Fruit fly (Drosophila melanogaster) whole organism, embryonic: ENCODE data around the gene Mrtf.

ENCODE experiments used
- Adf1 ChIP-seq: fragments of 200-800 bp; sonication (Bioruptor generic); IDR thresholded peaks from 2 replicates; pipeline ENCODE4 v1.3.6; 2022; ENCODE audit warnings: missing biosample characterization, missing genetic modification characterization
- Antp ChIP-seq: fragments of 200-800 bp; sonication (Bioruptor generic); optimal IDR thresholded peaks from 3 replicates; lab custom pipeline; 2016; ENCODE audit warnings: missing biosample characterization, missing genetic modification characterization
- Atf6 ChIP-seq: fragments of 200-800 bp; sonication (Bioruptor generic); IDR thresholded peaks from 2 replicates; pipeline ENCODE4 v1.3.6; 2022; ENCODE audit warnings: missing biosample characterization, missing genetic modification characterization
- Bgb ChIP-seq: fragments of 200-800 bp; sonication (Bioruptor generic); IDR thresholded peaks from 2 replicates; pipeline ENCODE4 v1.3.6; 2022; ENCODE audit warnings: missing biosample characterization, missing genetic modification characterization; ENCODE audit not compliant: partially characterized antibody
- Bteb2 ChIP-seq: fragments of 200-800 bp; sonication (Bioruptor generic); optimal IDR thresholded peaks from 2 replicates; lab custom pipeline; 2016; ENCODE audit warnings: missing biosample characterization, missing genetic modification characterization
- CG10431 ChIP-seq: fragments of 200-800 bp; sonication (Bioruptor generic); optimal IDR thresholded peaks from 3 replicates; lab custom pipeline; 2018; ENCODE audit warnings: missing biosample characterization, mild to moderate bottlenecking, missing genetic modification characterization
- CG11247 ChIP-seq: fragments of 200-800 bp; sonication (Bioruptor generic); IDR thresholded peaks from 2 replicates; pipeline ENCODE4 v1.3.6; 2022; ENCODE audit warnings: missing biosample characterization, missing genetic modification characterization
- CG11398 ChIP-seq: fragments of 200-800 bp; sonication (Bioruptor generic); optimal IDR thresholded peaks from 2 replicates; lab custom pipeline; 2016; ENCODE audit warnings: missing biosample characterization, missing genetic modification characterization
- CG12104 ChIP-seq: fragments of 200-800 bp; sonication (Bioruptor generic); optimal IDR thresholded peaks from 3 replicates; lab custom pipeline; 2016; ENCODE audit warnings: missing biosample characterization, missing genetic modification characterization
- CG13624 ChIP-seq: fragments of 200-800 bp; sonication (Bioruptor generic); optimal IDR thresholded peaks from 2 replicates; lab custom pipeline; 2016; ENCODE audit warnings: missing biosample characterization, missing genetic modification characterization
- CG14050 ChIP-seq: fragments of 200-800 bp; sonication (Bioruptor generic); IDR thresholded peaks from 3 replicates; pipeline ENCODE4 v1.3.6; 2022; ENCODE audit warnings: missing biosample characterization, missing genetic modification characterization
- CG14710 ChIP-seq: fragments of 200-800 bp; sonication (Bioruptor generic); optimal IDR thresholded peaks from 3 replicates; lab custom pipeline; 2019; ENCODE audit warnings: missing biosample characterization, mild to moderate bottlenecking, missing genetic modification characterization, moderate library complexity
- CG2202 ChIP-seq: fragments of 200-800 bp; sonication (Bioruptor generic); optimal IDR thresholded peaks from 2 replicates; lab custom pipeline; 2018; ENCODE audit warnings: missing biosample characterization, mild to moderate bottlenecking, missing genetic modification characterization
- CG31388 ChIP-seq: fragments of 200-800 bp; sonication (Bioruptor generic); optimal IDR thresholded peaks from 2 replicates; lab custom pipeline; 2016; ENCODE audit warnings: missing biosample characterization, missing genetic modification characterization
- CG3838 ChIP-seq: fragments of 200-800 bp; sonication (Bioruptor generic); optimal IDR thresholded peaks from 3 replicates; lab custom pipeline; 2016; ENCODE audit warnings: missing biosample characterization, missing genetic modification characterization
- CG4282 ChIP-seq: fragments of 200-800 bp; sonication (Bioruptor generic); optimal IDR thresholded peaks from 2 replicates; lab custom pipeline; 2016; ENCODE audit warnings: missing biosample characterization, missing genetic modification characterization
- CG5953 ChIP-seq: fragments of 200-800 bp; sonication (Bioruptor generic); IDR thresholded peaks from 2 replicates; pipeline ENCODE4 v1.3.6; 2022; ENCODE audit warnings: missing biosample characterization, missing genetic modification characterization
- CG6683 ChIP-seq: fragments of 200-800 bp; sonication (Bioruptor generic); optimal IDR thresholded peaks from 2 replicates; lab custom pipeline; 2017; ENCODE audit warnings: missing biosample characterization, mild to moderate bottlenecking, missing genetic modification characterization, missing genetic modification reagents
- CG7271 ChIP-seq: fragments of 200-800 bp; sonication (Bioruptor generic); optimal IDR thresholded peaks from 2 replicates; lab custom pipeline; 2018; ENCODE audit warnings: missing biosample characterization, mild to moderate bottlenecking, missing genetic modification characterization, moderate library complexity
- CG7357 ChIP-seq: fragments of 200-800 bp; sonication (Bioruptor generic); IDR thresholded peaks from 3 replicates; pipeline ENCODE4 v1.3.6; 2022; ENCODE audit warnings: missing biosample characterization, missing genetic modification characterization
- CG8089 ChIP-seq: fragments of 200-800 bp; sonication (Bioruptor generic); optimal IDR thresholded peaks from 3 replicates; lab custom pipeline; 2016; ENCODE audit warnings: missing biosample characterization, missing genetic modification characterization
- CG8290 ChIP-seq, 3 experiments: fragments of 200-800 bp; sonication (Bioruptor generic); optimal IDR thresholded peaks; 2 replicates each; lab custom pipeline; 2016 to 2019; ENCODE audit warnings: missing biosample characterization in 3 of 3, missing genetic modification characterization in 3 of 3, mild to moderate bottlenecking in 2 of 3, moderate library complexity in 1 of 3
- CG8388 ChIP-seq: fragments of 200-800 bp; sonication (Bioruptor generic); optimal IDR thresholded peaks from 2 replicates; lab custom pipeline; 2019; ENCODE audit warnings: missing biosample characterization, mild to moderate bottlenecking, missing genetic modification characterization, moderate library complexity
- CG9215 ChIP-seq: fragments of 200-800 bp; sonication (Bioruptor generic); IDR thresholded peaks from 2 replicates; pipeline ENCODE4 v1.3.6; 2022; ENCODE audit warnings: missing biosample characterization, missing genetic modification characterization
- CG9797 ChIP-seq: fragments of 200-800 bp; sonication (Bioruptor generic); optimal IDR thresholded peaks from 3 replicates; lab custom pipeline; 2018; ENCODE audit warnings: missing biosample characterization, mild to moderate bottlenecking, missing genetic modification characterization
- CkIIα-i1 ChIP-seq: fragments of 200-800 bp; sonication (Bioruptor generic); IDR thresholded peaks from 2 replicates; pipeline ENCODE4 v1.3.6; 2022; ENCODE audit warnings: missing biosample characterization, missing genetic modification characterization
- Fer2 ChIP-seq: fragments of 200-800 bp; sonication (Bioruptor generic); optimal IDR thresholded peaks from 2 replicates; lab custom pipeline; 2018; ENCODE audit warnings: missing biosample characterization, mild to moderate bottlenecking, missing genetic modification characterization, moderate library complexity
- Mad ChIP-seq: fragments of 200-800 bp; sonication (Bioruptor generic); optimal IDR thresholded peaks from 2 replicates; lab custom pipeline; 2016; ENCODE audit warnings: missing biosample characterization, missing genetic modification characterization
- Stat92E ChIP-seq, 3 experiments: fragments of >200 bp in 2 of 3; fragments of 200-800 bp in 1 of 3; sonication (Bioruptor generic) in 1 of 3; optimal IDR thresholded peaks; 2 replicates each; lab custom pipeline; 2017 to 2019; ENCODE audit warnings: missing biosample characterization in 3 of 3, missing genetic modification characterization in 3 of 3, mild to moderate bottlenecking in 1 of 3, moderate library complexity in 1 of 3
- Usf ChIP-seq: fragments of 200-800 bp; sonication (Bioruptor generic); optimal IDR thresholded peaks from 2 replicates; lab custom pipeline; 2017; ENCODE audit warnings: missing genotype, missing biosample characterization, missing genetic modification characterization
- ara ChIP-seq: fragments of 200-800 bp; sonication (Bioruptor generic); IDR thresholded peaks from 2 replicates; pipeline ENCODE4 v1.3.6; 2022; ENCODE audit warnings: missing biosample characterization, missing genetic modification characterization
- bbx ChIP-seq: fragments of 200-800 bp; sonication (Bioruptor generic); IDR thresholded peaks from 2 replicates; pipeline ENCODE4 v1.3.6; 2022; ENCODE audit warnings: missing biosample characterization, missing genetic modification characterization; ENCODE audit not compliant: partially characterized antibody
- bowl ChIP-seq: fragments of 200-800 bp; sonication (Bioruptor generic); IDR thresholded peaks from 2 replicates; pipeline ENCODE4 v1.3.6; 2022; ENCODE audit warnings: missing biosample characterization, missing genetic modification characterization
- cg ChIP-seq: fragments of 200-800 bp; sonication (Bioruptor generic); optimal IDR thresholded peaks from 3 replicates; lab custom pipeline; 2019; ENCODE audit warnings: missing biosample characterization, mild to moderate bottlenecking, missing genetic modification characterization, moderate library complexity
- dmrt11E ChIP-seq: fragments of 200-800 bp; sonication (Bioruptor generic); optimal IDR thresholded peaks from 3 replicates; lab custom pipeline; 2018; ENCODE audit warnings: missing biosample characterization, mild to moderate bottlenecking, missing genetic modification characterization, moderate library complexity
- ewg ChIP-seq: fragments of 200-800 bp; sonication (Bioruptor generic); optimal IDR thresholded peaks from 3 replicates; lab custom pipeline; 2017; ENCODE audit warnings: mild to moderate bottlenecking, missing biosample characterization, missing genetic modification reagents, missing genetic modification characterization
- fd96Cb ChIP-seq: fragments of 200-800 bp; sonication (Bioruptor generic); optimal IDR thresholded peaks from 2 replicates; lab custom pipeline; 2018; ENCODE audit warnings: missing biosample characterization, mild to moderate bottlenecking, missing genetic modification characterization, moderate library complexity
- gcm2 ChIP-seq: fragments of 200-800 bp; sonication (Bioruptor generic); optimal IDR thresholded peaks from 2 replicates; lab custom pipeline; 2016; ENCODE audit warnings: missing biosample characterization, missing genetic modification characterization
- hb ChIP-seq: fragments of 200-800 bp; sonication (Bioruptor generic); IDR thresholded peaks from 3 replicates; pipeline ENCODE4 v1.3.6; 2022; ENCODE audit warnings: missing biosample characterization, missing genetic modification characterization; ENCODE audit not compliant: partially characterized antibody
- hth ChIP-seq: fragments of >200 bp; optimal IDR thresholded peaks from 2 replicates; lab custom pipeline; 2017; ENCODE audit warnings: inconsistent platforms
- ind ChIP-seq: fragments of 200-800 bp; sonication (Bioruptor generic); optimal IDR thresholded peaks from 3 replicates; lab custom pipeline; 2016; ENCODE audit warnings: missing biosample characterization, missing genetic modification characterization
- knrl ChIP-seq: fragments of 200-800 bp; sonication (Bioruptor generic); IDR thresholded peaks from 3 replicates; pipeline ENCODE4 v1.3.6; 2022; ENCODE audit warnings: missing biosample characterization, missing genetic modification characterization; ENCODE audit not compliant: partially characterized antibody
- mirr ChIP-seq: fragments of 200-800 bp; sonication (Bioruptor generic); optimal IDR thresholded peaks from 3 replicates; lab custom pipeline; 2018; ENCODE audit warnings: missing biosample characterization, mild to moderate bottlenecking, missing genetic modification characterization
- mld ChIP-seq: fragments of 200-800 bp; sonication (Bioruptor generic); IDR thresholded peaks from 3 replicates; pipeline ENCODE4 v1.3.6; 2022; ENCODE audit warnings: missing biosample characterization, missing genetic modification characterization; ENCODE audit not compliant: partially characterized antibody
- pros ChIP-seq: fragments of 200-800 bp; sonication (Bioruptor generic); optimal IDR thresholded peaks from 3 replicates; lab custom pipeline; 2019; ENCODE audit warnings: missing biosample characterization, mild to moderate bottlenecking, missing genetic modification characterization, moderate library complexity
- pzg ChIP-seq: fragments of 200-800 bp; sonication (Bioruptor generic); optimal IDR thresholded peaks from 3 replicates; lab custom pipeline; 2018; ENCODE audit warnings: missing biosample characterization, mild to moderate bottlenecking, missing genetic modification characterization, moderate library complexity
- tap ChIP-seq: fragments of 200-800 bp; optimal IDR thresholded peaks from 3 replicates; lab custom pipeline; 2019; ENCODE audit warnings: missing biosample characterization, mild to moderate bottlenecking, missing genetic modification characterization, moderate library complexity
- trh ChIP-seq: fragments of 200-800 bp; sonication (Bioruptor generic); optimal IDR thresholded peaks from 2 replicates; lab custom pipeline; 2016; ENCODE audit warnings: missing biosample characterization, missing genetic modification characterization
- tx ChIP-seq: fragments of 200-800 bp; sonication (Bioruptor generic); optimal IDR thresholded peaks from 2 replicates; lab custom pipeline; 2016; ENCODE audit warnings: missing biosample characterization, missing genetic modification characterization
- zfh1 ChIP-seq: fragments of 200-800 bp; sonication (Bioruptor generic); IDR thresholded peaks from 3 replicates; pipeline ENCODE4 v1.3.6; 2022; ENCODE audit warnings: missing biosample characterization, missing genetic modification characterization

Mrtf gene

dm6 chr3L:2799110-2799618 is 32.8 kb upstream of the Mrtf start (continued):
- peak; percentile 95 for TF ChIP-seq mirr (GFP tag; lab: Kevin White, UChicago)
- TF ChIP-seq CG9215 (GFP tag; lab: Robert Waterston, UW), result 0 out of 2 replicates have a peak, but pooled peaks have one; percentile 27
- TF ChIP-seq CG8290 (GFP tag; optimal IDR thresholded peaks at IDR 0.05; lab: Kevin White, UChicago), result no peak
- TF ChIP-seq CG8290 (tag; optimal IDR thresholded peaks at IDR 0.05; lab: Kevin White, UChicago), result peak; percentile 32 to 81
- no peak for TF ChIP-seq CG8089 (GFP tag; lab: Kevin White, UChicago)
- TF ChIP-seq ewg (GFP tag; lab: Kevin White, UChicago), result no peak
- peak; percentile 64 for TF ChIP-seq tap (tag; lab: Kevin White, UChicago)
- no peak for TF ChIP-seq Stat92E (GFP tag; optimal IDR thresholded peaks at IDR 0.05; lab: Kevin White, UChicago)
- TF ChIP-seq CG13624 (GFP tag; lab: Kevin White, UChicago), result no peak
- no peak for TF ChIP-seq CG7271 (tag; lab: Kevin White, UChicago)
- peak; percentile 75 for TF ChIP-seq CG10431 (GFP tag; lab: Kevin White, UChicago)
- 0 out of 2 replicates have a peak, but pooled peaks have one; percentile 36 for TF ChIP-seq CG5953
- peak; percentile 21 for TF ChIP-seq pros (GFP tag; lab: Kevin White, UChicago)
- no peak for TF ChIP-seq bbx (GFP tag; lab: Robert Waterston, UW)
- TF ChIP-seq CG11247, result no peak
- TF ChIP-seq ind (GFP tag; lab: Kevin White, UChicago), result peak; percentile 28
- TF ChIP-seq dmrt11E (tag; lab: Kevin White, UChicago), result no peak
- TF ChIP-seq CG31388 (GFP tag; lab: Kevin White, UChicago), result no peak
- no peak for TF ChIP-seq zfh1 (GFP tag; lab: Robert Waterston, UW)
- TF ChIP-seq hb (GFP tag; lab: Robert Waterston, UW), result no peak
- TF ChIP-seq CG11398 (GFP tag; lab: Kevin White, UChicago), result no peak
- TF ChIP-seq Fer2 (tag; lab: Kevin White, UChicago), result peak; percentile 51
- peak; percentile 11 for TF ChIP-seq CG14710 (tag; lab: Kevin White, UChicago)
- peak; percentile 20 for TF ChIP-seq CG12104 (GFP tag; lab: Kevin White, UChicago)
- TF ChIP-seq Bteb2, result no peak
- TF ChIP-seq knrl (GFP tag; lab: Robert Waterston, UW), result no peak
- TF ChIP-seq hth (lab: Kevin White, UChicago), result no peak
- peak; percentile 53 for TF ChIP-seq fd96Cb (tag; lab: Kevin White, UChicago)
- TF ChIP-seq CG6683 (GFP tag; lab: Kevin White, UChicago), result peak; percentile 40
- no peak for TF ChIP-seq CG3838 (GFP tag; lab: Kevin White, UChicago)
- no peak for TF ChIP-seq CG14050 (GFP tag; lab: Robert Waterston, UW)
- no peak for TF ChIP-seq mld (GFP tag; lab: Robert Waterston, UW)
- TF ChIP-seq ara (GFP tag; lab: Robert Waterston, UW), result no peak
- no peak for TF ChIP-seq pzg (GFP tag; lab: Kevin White, UChicago)
- no peak for TF ChIP-seq Antp (GFP tag; lab: Kevin White, UChicago)
- TF ChIP-seq CG4282 (GFP tag; lab: Kevin White, UChicago), result no peak
- no peak for TF ChIP-seq bowl (GFP tag; lab: Robert Waterston, UW)
- TF ChIP-seq cg (GFP tag; lab: Kevin White, UChicago), result no peak
- no peak for TF ChIP-seq CG8388 (GFP tag; lab: Kevin White, UChicago)
- no peak for TF ChIP-seq trh (GFP tag; lab: Kevin White, UChicago)
- TF ChIP-seq Usf (GFP tag; lab: Kevin White, UChicago), result no peak
- TF ChIP-seq Bgb, result no peak
- TF ChIP-seq Mad (GFP tag; lab: Kevin White, UChicago), result no peak
- no peak for TF ChIP-seq Atf6 (GFP tag; lab: Robert Waterston, UW)
- TF ChIP-seq CG9797 (GFP tag; lab: Kevin White, UChicago), result no peak
- TF ChIP-seq tx, result no peak
- TF ChIP-seq gcm2 (GFP tag; lab: Kevin White, UChicago), result no peak
- TF ChIP-seq CG7357 (GFP tag; lab: Robert Waterston, UW), result no peak
- no peak; the same call in 1 of the 2 replicates for TF ChIP-seq Adf1 (GFP tag; lab: Robert Waterston, UW)
- TF ChIP-seq CG2202 (tag; lab: Kevin White, UChicago), result peak; percentile 44
- TF ChIP-seq CkIIα-i1 (GFP tag; lab: Robert Waterston, UW), result no peak
